Worm (Caenorhabditis elegans) whole organism, L1 larva: ENCODE measurements around the gene C27H6.8.
A peak's percentile ranks its signal among the peaks of the same experiment; 100 is the strongest.

ENCODE experiments used
- C16A3.4 ChIP-seq: fragments of 150-350 bp; optimal IDR thresholded peaks from 2 replicates; lab custom pipeline; 2014; ENCODE audit warnings: missing biosample characterization, missing genetic modification characterization
- F16B12.6 ChIP-seq: fragments of 150-350 bp; optimal IDR thresholded peaks from 2 replicates; lab custom pipeline; 2014; ENCODE audit warnings: missing biosample characterization, missing genetic modification characterization
- alr-1 ChIP-seq: fragments of 200-800 bp; sonication (Bioruptor generic); optimal IDR thresholded peaks from 2 replicates; lab custom pipeline; 2018; ENCODE audit warnings: borderline replicate concordance, mild to moderate bottlenecking, missing genetic modification characterization, missing compliant biosample characterization
- aly-2 ChIP-seq: fragments of 150-350 bp; optimal IDR thresholded peaks from 2 replicates; lab custom pipeline; 2014; ENCODE audit warnings: missing biosample characterization, missing genetic modification characterization
- ceh-8 ChIP-seq: fragments of 200-800 bp; sonication (Bioruptor generic); optimal IDR thresholded peaks from 2 replicates; lab custom pipeline; 2018; ENCODE audit warnings: mild to moderate bottlenecking, missing genetic modification characterization, moderate library complexity, missing compliant biosample characterization
- ceh-90 ChIP-seq: sonication (generic microtip); optimal IDR thresholded peaks from 2 replicates; lab custom pipeline; 2016; ENCODE audit warnings: missing genetic modification characterization, missing compliant biosample characterization
- dpl-1 ChIP-seq, 3 experiments: fragments of 150-350 bp in 2 of 3; sonication (generic microtip) in 1 of 3; optimal IDR thresholded peaks; 2 replicates each; lab custom pipeline; 2014 to 2017; ENCODE audit warnings: missing biosample characterization in 3 of 3, missing genetic modification characterization in 3 of 3, missing genetic modification reagents in 3 of 3
- dsc-1 ChIP-seq: sonication (generic microtip); optimal IDR thresholded peaks from 2 replicates; lab custom pipeline; 2016; ENCODE audit warnings: mild to moderate bottlenecking, missing genetic modification characterization, missing compliant biosample characterization
- efl-1 ChIP-seq, 4 experiments: fragments of 150-350 bp; optimal IDR thresholded peaks in 3 of 4; peaks in 1 of 4; 1 replicate in 1 of 4; 2 replicates in 3 of 4; lab custom pipeline; 2014; ENCODE audit warnings: missing biosample characterization in 2 of 4, missing genetic modification characterization in 2 of 4, missing genetic modification reagents in 2 of 4
- efl-3 ChIP-seq: fragments of 200-800 bp; sonication (Bioruptor generic); optimal IDR thresholded peaks from 2 replicates; lab custom pipeline; 2018; ENCODE audit warnings: mild to moderate bottlenecking, missing genetic modification characterization, missing compliant biosample characterization
- egl-27 ChIP-seq, 2 experiments: fragments of 150-350 bp in 1 of 2; sonication (generic microtip); optimal IDR thresholded peaks; 3 replicates each; lab custom pipeline; 2017 to 2018; ENCODE audit warnings: missing biosample characterization in 2 of 2, missing genetic modification characterization in 2 of 2, missing genetic modification reagents in 2 of 2
- fkh-10 ChIP-seq: sonication (generic microtip); optimal IDR thresholded peaks from 2 replicates; lab custom pipeline; 2017; ENCODE audit warnings: missing biosample characterization, missing genetic modification reagents, missing genetic modification characterization
- fkh-4 ChIP-seq: sonication (generic microtip); optimal IDR thresholded peaks from 2 replicates; lab custom pipeline; 2016; ENCODE audit warnings: missing compliant biosample characterization, missing genetic modification characterization, borderline replicate concordance
- fkh-8 ChIP-seq: sonication (generic microtip); optimal IDR thresholded peaks from 2 replicates; lab custom pipeline; 2016; ENCODE audit warnings: mild to moderate bottlenecking, missing genetic modification characterization, missing compliant biosample characterization
- fos-1 ChIP-seq: fragments of 150-350 bp; optimal IDR thresholded peaks from 2 replicates; lab custom pipeline; 2014; ENCODE audit warnings: missing biosample characterization, missing genetic modification characterization
- jun-1 ChIP-seq: fragments of 150-350 bp; optimal IDR thresholded peaks from 2 replicates; lab custom pipeline; 2014; ENCODE audit warnings: missing biosample characterization, missing genetic modification reagents, missing genetic modification characterization
- lin-14 ChIP-seq: fragments of 200-800 bp; sonication (Bioruptor generic); optimal IDR thresholded peaks from 2 replicates; lab custom pipeline; 2018; ENCODE audit warnings: mild to moderate bottlenecking, missing genetic modification characterization, moderate library complexity, missing compliant biosample characterization
- mdl-1 ChIP-seq, 2 experiments: fragments of 150-350 bp; optimal IDR thresholded peaks; 2 replicates each; lab custom pipeline; 2014 to 2017; ENCODE audit warnings: missing biosample characterization in 2 of 2, missing genetic modification characterization in 2 of 2, inconsistent platforms in 1 of 2
- nhr-19 ChIP-seq: fragments of 200-800 bp; sonication (Bioruptor generic); conservative IDR thresholded peaks from 2 replicates; pipeline ENCODE4 v1.3.6; 2022; ENCODE audit warnings: missing genetic modification characterization, missing compliant biosample characterization
- nhr-47 ChIP-seq: sonication (generic microtip); optimal IDR thresholded peaks from 2 replicates; lab custom pipeline; 2016; ENCODE audit warnings: mild to moderate bottlenecking, missing genetic modification characterization, moderate library complexity, missing compliant biosample characterization
- nhr-71 ChIP-seq: sonication (generic microtip); optimal IDR thresholded peaks from 2 replicates; lab custom pipeline; 2016; ENCODE audit warnings: mild to moderate bottlenecking, missing genetic modification characterization, moderate library complexity, missing compliant biosample characterization
- nhr-76 ChIP-seq: sonication (generic microtip); optimal IDR thresholded peaks from 2 replicates; lab custom pipeline; 2017; ENCODE audit warnings: missing biosample characterization, missing genetic modification characterization
- nhr-85 ChIP-seq: sonication (generic microtip); peaks from one replicate; lab custom pipeline; 2016; ENCODE audit warnings: missing genetic modification characterization, inconsistent platforms, missing compliant biosample characterization
- snu-23 ChIP-seq: sonication (generic microtip); optimal IDR thresholded peaks from 2 replicates; lab custom pipeline; 2016; ENCODE audit warnings: missing genetic modification characterization, missing compliant biosample characterization
- sup-37 ChIP-seq: fragments of 200-800 bp; sonication (Bioruptor generic); optimal IDR thresholded peaks from 2 replicates; lab custom pipeline; 2018; ENCODE audit warnings: mild to moderate bottlenecking, missing genetic modification characterization, missing compliant biosample characterization
- swsn-7 ChIP-seq: sonication (generic microtip); optimal IDR thresholded peaks from 2 replicates; lab custom pipeline; 2016; ENCODE audit warnings: missing genetic modification characterization, missing compliant biosample characterization
- tbx-2 ChIP-seq: sonication (generic microtip); optimal IDR thresholded peaks from 2 replicates; lab custom pipeline; 2016; ENCODE audit warnings: missing genetic modification characterization, missing compliant biosample characterization
- tlp-1 ChIP-seq: fragments of 150-350 bp; optimal IDR thresholded peaks from 2 replicates; lab custom pipeline; 2014; ENCODE audit warnings: missing biosample characterization, missing genetic modification characterization
- unc-130 ChIP-seq: fragments of 150-350 bp; optimal IDR thresholded peaks from 2 replicates; lab custom pipeline; 2017; ENCODE audit warnings: missing biosample characterization, missing genetic modification characterization, inconsistent platforms
- unc-86 ChIP-seq: sonication (generic microtip); optimal IDR thresholded peaks from 2 replicates; lab custom pipeline; 2016; ENCODE audit warnings: missing genetic modification characterization, missing compliant biosample characterization
- zip-4 ChIP-seq: fragments of 200-800 bp; sonication (Bioruptor generic); optimal IDR thresholded peaks from 2 replicates; lab custom pipeline; 2018; ENCODE audit warnings: mild to moderate bottlenecking, missing genetic modification characterization, moderate library complexity, missing compliant biosample characterization

C27H6.8 gene

ce11 chrV:9970119-9970518 is 17.5 kb downstream of the C27H6.8 start (continued):
- TF ChIP-seq sup-37 (GFP tag; lab: Kevin White, UChicago) (no peak), F16B12.6 (tag; lab: Kevin White, UChicago) (peak; percentile 30), nhr-71 (tag; lab: Kevin White, UChicago) (peak; percentile 75), nhr-19 (GFP tag; lab: Robert Waterston, UW) (peak; percentile 64), fos-1 (tag; lab: Kevin White, UChicago) (peak; percentile 15), egl-27 (tag; optimal IDR thresholded peaks at IDR 0.05; lab: Kevin White, UChicago) (no peak), lin-14 (GFP tag; lab: Kevin White, UChicago) (peak; percentile 76), fkh-4 (tag; lab: Kevin White, UChicago) (no peak), tlp-1 (tag; lab: Kevin White, UChicago) (no peak), unc-86 (tag; lab: Kevin White, UChicago) (peak; percentile 55), alr-1 (tag; lab: Kevin White, UChicago) (no peak), mdl-1 (tag; optimal IDR thresholded peaks at IDR 0.05; lab: Kevin White, UChicago) (peak in 1 of 2 experiments; percentile 35), swsn-7 (tag; lab: Kevin White, UChicago) (peak; percentile 72), ceh-90 (no peak), efl-3 (GFP tag; lab: Kevin White, UChicago) (no peak), ceh-8 (GFP tag; lab: Kevin White, UChicago) (peak; percentile 17)

ce11 chrV:9965891-9966290 is 21.7 kb downstream of the C27H6.8 start:
- TF ChIP-seq fkh-8 (tag; lab: Kevin White, UChicago): peak; percentile 33
- TF ChIP-seq zip-4 (GFP tag; lab: Kevin White, UChicago): no peak
- TF ChIP-seq snu-23: no peak
- no peak for TF ChIP-seq dpl-1 (GFP tag; optimal IDR thresholded peaks at IDR 0.05; lab: Kevin White, UChicago)
- TF ChIP-seq nhr-76 (tag; lab: Kevin White, UChicago): no peak
- no peak for TF ChIP-seq egl-27 (tag; optimal IDR thresholded peaks at IDR 0.05; lab: Kevin White, UChicago)
- TF ChIP-seq mdl-1 (tag; optimal IDR thresholded peaks at IDR 0.05; lab: Kevin White, UChicago): no peak
- TF ChIP-seq jun-1 (tag; lab: Kevin White, UChicago): no peak
- TF ChIP-seq unc-86 (tag; lab: Kevin White, UChicago): no peak
- TF ChIP-seq tbx-2 (tag; lab: Kevin White, UChicago): no peak
- TF ChIP-seq lin-14 (GFP tag; lab: Kevin White, UChicago): peak; percentile 21
- TF ChIP-seq nhr-85: no peak
- TF ChIP-seq fkh-10 (GFP tag; lab: Kevin White, UChicago): no peak
- TF ChIP-seq unc-130 (tag; lab: Kevin White, UChicago): no peak
- TF ChIP-seq, all 84 proteins: peak for 2

DNA sequence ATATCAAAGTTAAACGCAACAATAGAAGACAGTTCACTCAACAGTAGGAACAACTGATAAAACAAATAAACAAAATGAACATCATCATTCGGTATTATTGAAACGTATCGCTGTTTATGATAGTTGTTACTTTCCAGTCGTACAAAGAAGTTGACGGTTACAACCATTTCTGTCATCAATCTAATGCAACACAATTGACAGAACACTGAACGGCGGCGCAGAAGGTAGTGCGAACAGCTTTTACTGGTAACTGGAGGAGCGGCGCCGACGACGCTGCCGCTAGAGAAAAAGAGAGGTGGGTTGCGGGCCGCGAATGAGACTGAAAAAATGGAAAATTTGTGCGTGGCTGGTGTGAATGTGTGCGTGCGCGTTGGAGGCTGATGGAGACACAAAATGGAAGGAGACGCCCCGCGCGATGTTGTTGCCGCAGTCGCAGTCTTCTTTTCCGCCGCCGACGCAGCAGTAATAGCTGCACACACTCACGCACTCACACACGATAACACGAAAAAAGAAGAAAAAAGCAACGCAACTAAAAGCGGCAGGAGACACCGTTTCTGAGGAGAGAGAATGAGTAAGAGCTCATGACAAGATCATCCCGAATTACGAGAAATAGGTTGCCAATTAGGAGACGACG is 23.3 kb downstream of the C27H6.8 start:
- TF ChIP-seq nhr-47 (tag; lab: Kevin White, UChicago): peak; percentile 1
- TF ChIP-seq aly-2 (tag; lab: Kevin White, UChicago): no peak
- peak; percentile 32 for TF ChIP-seq dsc-1 (tag; lab: Kevin White, UChicago)
- TF ChIP-seq lin-14 (GFP tag; lab: Kevin White, UChicago): peak; percentile 54
- TF ChIP-seq fkh-8 (tag; lab: Kevin White, UChicago): peak; percentile 50
- no peak for TF ChIP-seq efl-1 (optimal IDR thresholded peaks at IDR 0.05; lab: Kevin White, UChicago)
- peak in 1 of 2 experiments; percentile 88 for TF ChIP-seq efl-1 (GFP tag; optimal IDR thresholded peaks at IDR 0.05 in 1 of 2; lab: Kevin White, UChicago)
- TF ChIP-seq, all 84 proteins: peak for 5

- TF ChIP-seq lin-14 (GFP tag; lab: Kevin White, UChicago) (peak; percentile 64), nhr-85 (peak; percentile 81), efl-1 (optimal IDR thresholded peaks at IDR 0.05; lab: Kevin White, UChicago) (no peak), efl-1 (GFP tag; optimal IDR thresholded peaks at IDR 0.05 in 1 of 2; lab: Kevin White, UChicago) (peak in 1 of 2 experiments; percentile 3), C16A3.4 (tag; lab: Kevin White, UChicago) (no peak)
These were observed 24.7 kb downstream of the C27H6.8 start for ce11 chrV:9962916-9963315.
